Fruit fly (Drosophila melanogaster): ENCODE results near the gene CG33700.

Gene CG33700

dm6 chr3L:9505007-9505712 lies 20.2 kb downstream of the CG33700 start, which contains the start of gene path:
Gene path, minus strand, starts transcription at chr3L:9505328.
- TF ChIP-seq CG15710 (tag; optimal IDR thresholded peaks at IDR 0.05) (peak; percentile 45), Snoo (tag; optimal IDR thresholded peaks at IDR 0.05) (peak; percentile 46), Pif1A (GFP tag; optimal IDR thresholded peaks at IDR 0.05) (no peak), EcR (GFP tag; optimal IDR thresholded peaks at IDR 0.05) (peak; percentile 58), fd96Ca (GFP tag; IDR thresholded peaks at IDR 0.05) (no peak), CG8159 (tag; optimal IDR thresholded peaks at IDR 0.05) (peak; percentile 76), CG13204 (GFP tag; optimal IDR thresholded peaks at IDR 0.05) (no peak), CG17806 (tag; optimal IDR thresholded peaks at IDR 0.05) (peak; percentile 12), Ets98B (GFP tag; IDR thresholded peaks at IDR 0.05) (peak; percentile 19; the same call in 1 of the 2 replicates), CG34367 (tag; optimal IDR thresholded peaks at IDR 0.05) (no peak), CG12605 (GFP tag; IDR thresholded peaks at IDR 0.05) (no peak), CG8301 (tag; optimal IDR thresholded peaks at IDR 0.05) (no peak), CG14655 (GFP tag; optimal IDR thresholded peaks at IDR 0.05) (peak; percentile 44), gl (tag; optimal IDR thresholded peaks at IDR 0.05) (no peak), Pif1B (GFP tag; optimal IDR thresholded peaks at IDR 0.05) (peak; percentile 1), rn (GFP tag; IDR thresholded peaks at IDR 0.05) (no peak), CG32121 (GFP tag; IDR thresholded peaks at IDR 0.05) (peak; percentile 12; the same call in 1 of the 2 replicates), CG4496 (GFP tag; IDR thresholded peaks at IDR 0.05) (peak; percentile 56; the same call in 1 of the 3 replicates), CG9948 (tag; optimal IDR thresholded peaks at IDR 0.05) (peak; percentile 55), D1 (tag; optimal IDR thresholded peaks at IDR 0.05) (peak; percentile 80), CG10348 (GFP tag; IDR thresholded peaks at IDR 0.05) (no peak)

- no peak for TF ChIP-seq CG4496 (GFP tag; IDR thresholded peaks at IDR 0.05)
- no peak for TF ChIP-seq CG8159 (tag; optimal IDR thresholded peaks at IDR 0.05)
- no peak for TF ChIP-seq Snoo (tag; optimal IDR thresholded peaks at IDR 0.05)
- no peak for TF ChIP-seq CG32121 (GFP tag; IDR thresholded peaks at IDR 0.05)
- no peak for TF ChIP-seq CG17806 (tag; optimal IDR thresholded peaks at IDR 0.05)
- TF ChIP-seq gl (tag; optimal IDR thresholded peaks at IDR 0.05) = no peak
- TF ChIP-seq Pif1B (GFP tag; optimal IDR thresholded peaks at IDR 0.05) = no peak
- no peak for TF ChIP-seq Pif1A (GFP tag; optimal IDR thresholded peaks at IDR 0.05)
- no peak for TF ChIP-seq EcR (GFP tag; optimal IDR thresholded peaks at IDR 0.05)
- no peak for TF ChIP-seq D1 (tag; optimal IDR thresholded peaks at IDR 0.05)
- no peak for TF ChIP-seq rn (GFP tag; IDR thresholded peaks at IDR 0.05)
- TF ChIP-seq CG14655 (GFP tag; optimal IDR thresholded peaks at IDR 0.05) = no peak
- TF ChIP-seq Ets98B (GFP tag; IDR thresholded peaks at IDR 0.05) = no peak
- no peak for TF ChIP-seq CG13204 (GFP tag; optimal IDR thresholded peaks at IDR 0.05)
- TF ChIP-seq CG15710 (tag; optimal IDR thresholded peaks at IDR 0.05) = no peak
- no peak for TF ChIP-seq CG34367 (tag; optimal IDR thresholded peaks at IDR 0.05)
- TF ChIP-seq CG10348 (GFP tag; IDR thresholded peaks at IDR 0.05) = no peak
- no peak for TF ChIP-seq CG8301 (tag; optimal IDR thresholded peaks at IDR 0.05)
- no peak for TF ChIP-seq fd96Ca (GFP tag; IDR thresholded peaks at IDR 0.05)
Measured at dm6 chr3L:9504530-9504929, 20.8 kb downstream of the CG33700 start.

DNA sequence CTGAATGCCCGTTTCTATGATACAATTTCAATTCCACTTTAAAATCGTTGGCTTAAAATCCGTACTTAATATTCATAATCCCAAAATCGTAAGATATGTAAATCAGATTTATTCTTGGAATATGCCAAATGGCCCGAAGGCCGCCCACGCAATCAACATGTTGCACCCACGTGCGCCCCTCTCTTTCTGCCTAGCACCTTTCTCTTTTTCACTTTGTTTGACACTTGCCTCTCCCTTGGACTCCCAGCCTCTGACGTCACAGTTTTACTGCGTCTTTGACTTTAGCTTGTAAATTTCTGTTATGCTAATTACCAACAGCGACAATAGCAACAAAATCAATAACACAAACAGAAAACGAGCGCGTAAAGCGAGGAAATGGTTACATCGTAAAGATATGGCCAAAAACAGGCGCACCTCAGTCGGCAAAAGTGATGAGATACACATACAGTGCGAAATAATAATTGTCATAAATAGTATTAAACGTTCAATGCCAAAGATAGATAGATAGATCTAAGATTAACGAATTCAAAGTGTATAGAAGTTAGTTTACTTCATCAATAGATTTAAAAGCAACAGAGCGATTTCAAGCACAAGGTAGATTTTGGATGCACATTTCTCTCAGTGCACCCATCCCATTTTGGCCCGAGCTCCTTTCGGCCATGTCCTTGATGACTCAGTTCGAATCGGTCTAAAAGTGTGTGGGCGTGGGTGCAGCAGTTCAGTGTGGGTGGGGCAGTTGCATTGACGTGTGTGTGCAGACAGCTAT lies 21.6 kb downstream of the CG33700 start:
- TF ChIP-seq CG32121 (GFP tag; IDR thresholded peaks at IDR 0.05) = 0 out of 2 replicates have a peak, but pooled peaks have one; percentile 21
- peak; percentile 8 for TF ChIP-seq Pif1B (GFP tag; optimal IDR thresholded peaks at IDR 0.05)
- peak; percentile 38 for TF ChIP-seq CG9948 (tag; optimal IDR thresholded peaks at IDR 0.05)
- TF ChIP-seq EcR (GFP tag; optimal IDR thresholded peaks at IDR 0.05) = no peak
- no peak for TF ChIP-seq CG14655 (GFP tag; optimal IDR thresholded peaks at IDR 0.05)
- peak; percentile 7 for TF ChIP-seq Pif1A (GFP tag; optimal IDR thresholded peaks at IDR 0.05)
- TF ChIP-seq rn (GFP tag; IDR thresholded peaks at IDR 0.05) = no peak
- 0 out of 3 replicates have a peak, but pooled peaks have one; percentile 9 for TF ChIP-seq CG4496 (GFP tag; IDR thresholded peaks at IDR 0.05)
- peak; percentile 31 for TF ChIP-seq CG8301 (tag; optimal IDR thresholded peaks at IDR 0.05)
- peak; percentile 39 for TF ChIP-seq CG17806 (tag; optimal IDR thresholded peaks at IDR 0.05)

dm6 chr3L:9502856-9503255 lies 22.5 kb downstream of the CG33700 start:
- TF ChIP-seq Snoo (tag; optimal IDR thresholded peaks at IDR 0.05) (no peak), Ets98B (GFP tag; IDR thresholded peaks at IDR 0.05) (no peak), CG10348 (GFP tag; IDR thresholded peaks at IDR 0.05) (no peak), Pif1A (GFP tag; optimal IDR thresholded peaks at IDR 0.05) (no peak), D1 (tag; optimal IDR thresholded peaks at IDR 0.05) (no peak), CG4496 (GFP tag; IDR thresholded peaks at IDR 0.05) (no peak), Pif1B (GFP tag; optimal IDR thresholded peaks at IDR 0.05) (no peak), CG9948 (tag; optimal IDR thresholded peaks at IDR 0.05) (no peak), CG17806 (tag; optimal IDR thresholded peaks at IDR 0.05) (no peak), CG12605 (GFP tag; IDR thresholded peaks at IDR 0.05) (no peak), CG34367 (tag; optimal IDR thresholded peaks at IDR 0.05) (no peak), gl (tag; optimal IDR thresholded peaks at IDR 0.05) (no peak), CG32121 (GFP tag; IDR thresholded peaks at IDR 0.05) (no peak), CG15710 (tag; optimal IDR thresholded peaks at IDR 0.05) (no peak), CG8159 (tag; optimal IDR thresholded peaks at IDR 0.05) (no peak)

dm6 chr3L:9502294-9502693 lies 23.1 kb downstream of the CG33700 start:
- no peak for TF ChIP-seq Ets98B (GFP tag; IDR thresholded peaks at IDR 0.05)
- TF ChIP-seq CG8159 (tag; optimal IDR thresholded peaks at IDR 0.05) = no peak
- no peak for TF ChIP-seq CG14655 (GFP tag; optimal IDR thresholded peaks at IDR 0.05)
- TF ChIP-seq CG4496 (GFP tag; IDR thresholded peaks at IDR 0.05) = no peak

Data from whole organism, pupa.